Fruit fly (Drosophila melanogaster) whole organism, embryonic: ENCODE measurements around the gene CG3040.
A peak's percentile ranks its signal among the peaks of the same experiment; 100 is the strongest.

Source experiments
- Bteb2 ChIP-seq: fragments of 200-800 bp; sonication (Bioruptor generic); optimal IDR thresholded peaks from 2 replicates; lab custom pipeline; 2016; ENCODE audit warnings: missing biosample characterization, missing genetic modification characterization
- CG10366 ChIP-seq: fragments of 200-800 bp; sonication (Bioruptor generic); IDR thresholded peaks from 2 replicates; pipeline ENCODE4 v1.3.6; 2022; ENCODE audit warnings: missing biosample characterization, missing genetic modification characterization
- CG10462 ChIP-seq: fragments of 200-800 bp; sonication (Bioruptor generic); optimal IDR thresholded peaks from 2 replicates; lab custom pipeline; 2016; ENCODE audit warnings: missing biosample characterization, missing genetic modification characterization
- CG12155 ChIP-seq: fragments of 200-800 bp; sonication (Bioruptor generic); optimal IDR thresholded peaks from 3 replicates; lab custom pipeline; 2016; ENCODE audit warnings: missing biosample characterization, missing genetic modification characterization
- CG13424 ChIP-seq: fragments of 200-800 bp; sonication (Bioruptor generic); optimal IDR thresholded peaks from 2 replicates; lab custom pipeline; 2019; ENCODE audit warnings: missing biosample characterization, mild to moderate bottlenecking, missing genetic modification characterization, moderate library complexity
- CG15514 ChIP-seq: fragments of 200-800 bp; sonication (Bioruptor generic); optimal IDR thresholded peaks from 3 replicates; lab custom pipeline; 2017; ENCODE audit warnings: missing biosample characterization, missing genetic modification characterization, mild to moderate bottlenecking, moderate library complexity, missing genetic modification reagents
- CG17186 ChIP-seq: fragments of 200-800 bp; sonication (Bioruptor generic); optimal IDR thresholded peaks from 3 replicates; lab custom pipeline; 2017; ENCODE audit warnings: missing biosample characterization, missing genetic modification reagents, missing genetic modification characterization
- CG17359 ChIP-seq: fragments of 200-800 bp; sonication (Bioruptor generic); optimal IDR thresholded peaks from 3 replicates; lab custom pipeline; 2018; ENCODE audit warnings: missing biosample characterization, mild to moderate bottlenecking, missing genetic modification characterization, moderate library complexity
- CG17385 ChIP-seq: fragments of 200-800 bp; sonication (Bioruptor generic); optimal IDR thresholded peaks from 3 replicates; lab custom pipeline; 2018; ENCODE audit warnings: missing biosample characterization, mild to moderate bottlenecking, missing genetic modification characterization
- CG18262 ChIP-seq: fragments of 200-800 bp; optimal IDR thresholded peaks from 3 replicates; lab custom pipeline; 2019; ENCODE audit warnings: missing biosample characterization, mild to moderate bottlenecking, missing genetic modification characterization, moderate library complexity
- CG2678 ChIP-seq: fragments of 200-800 bp; sonication (Bioruptor generic); optimal IDR thresholded peaks from 3 replicates; lab custom pipeline; 2019; ENCODE audit warnings: missing biosample characterization, mild to moderate bottlenecking, missing genetic modification characterization, moderate library complexity
- CG33557 ChIP-seq: fragments of 200-800 bp; sonication (Bioruptor generic); optimal IDR thresholded peaks from 2 replicates; lab custom pipeline; 2019; ENCODE audit warnings: missing biosample characterization, mild to moderate bottlenecking, missing genetic modification characterization, moderate library complexity
- CG4282 ChIP-seq: fragments of 200-800 bp; sonication (Bioruptor generic); optimal IDR thresholded peaks from 2 replicates; lab custom pipeline; 2016; ENCODE audit warnings: missing biosample characterization, missing genetic modification characterization
- CG6272 ChIP-seq: fragments of 200-800 bp; sonication (Bioruptor generic); IDR thresholded peaks from 2 replicates; pipeline ENCODE4 v1.3.6; 2022; ENCODE audit warnings: missing biosample characterization, missing genetic modification characterization
- CG7271 ChIP-seq: fragments of 200-800 bp; sonication (Bioruptor generic); optimal IDR thresholded peaks from 2 replicates; lab custom pipeline; 2018; ENCODE audit warnings: missing biosample characterization, mild to moderate bottlenecking, missing genetic modification characterization, moderate library complexity
- CG7963 ChIP-seq: fragments of 200-800 bp; sonication (Bioruptor generic); IDR thresholded peaks from 3 replicates; pipeline ENCODE4 v1.3.6; 2022; ENCODE audit warnings: missing biosample characterization, missing genetic modification characterization; ENCODE audit not compliant: partially characterized antibody
- CG8388 ChIP-seq: fragments of 200-800 bp; sonication (Bioruptor generic); optimal IDR thresholded peaks from 2 replicates; lab custom pipeline; 2019; ENCODE audit warnings: missing biosample characterization, mild to moderate bottlenecking, missing genetic modification characterization, moderate library complexity
- Dref ChIP-seq: fragments of 200-800 bp; sonication (Bioruptor generic); IDR thresholded peaks from 2 replicates; pipeline ENCODE4 v1.3.6; 2022; ENCODE audit warnings: missing biosample characterization, missing genetic modification characterization
- E2f2 ChIP-seq: fragments of 200-800 bp; sonication (Bioruptor generic); IDR thresholded peaks from 2 replicates; pipeline ENCODE4 v1.3.6; 2022; ENCODE audit warnings: missing biosample characterization, missing genetic modification characterization
- HLHmδ ChIP-seq: fragments of 200-800 bp; sonication (Bioruptor generic); optimal IDR thresholded peaks from 2 replicates; lab custom pipeline; 2018; ENCODE audit warnings: missing biosample characterization, mild to moderate bottlenecking, missing genetic modification characterization, moderate library complexity
- Hey ChIP-seq: fragments of 200-800 bp; sonication (Bioruptor generic); optimal IDR thresholded peaks from 3 replicates; lab custom pipeline; 2018; ENCODE audit warnings: missing biosample characterization, mild to moderate bottlenecking, missing genetic modification characterization
- Hsf ChIP-seq: fragments of 200-800 bp; sonication (Bioruptor generic); optimal IDR thresholded peaks from 3 replicates; lab custom pipeline; 2016; ENCODE audit warnings: missing biosample characterization, missing genetic modification characterization
- Lim3 ChIP-seq: fragments of 200-800 bp; sonication (Bioruptor generic); IDR thresholded peaks from 2 replicates; pipeline ENCODE4 v1.3.6; 2022; ENCODE audit warnings: missing biosample characterization, missing genetic modification characterization
- Myb ChIP-seq: fragments of 200-800 bp; sonication (Bioruptor generic); optimal IDR thresholded peaks from 2 replicates; lab custom pipeline; 2016; ENCODE audit warnings: missing biosample characterization, missing genetic modification characterization
- NC2β ChIP-seq: fragments of 200-800 bp; sonication (Bioruptor generic); optimal IDR thresholded peaks from 2 replicates; lab custom pipeline; 2016; ENCODE audit warnings: missing biosample characterization, missing genetic modification characterization
- Optix ChIP-seq: fragments of 200-800 bp; sonication (Bioruptor generic); IDR thresholded peaks from 3 replicates; pipeline ENCODE4 v1.3.6; 2022; ENCODE audit warnings: missing biosample characterization, missing genetic modification characterization
- PHDP ChIP-seq: fragments of 200-800 bp; sonication (Bioruptor generic); optimal IDR thresholded peaks from 3 replicates; lab custom pipeline; 2018; ENCODE audit warnings: missing biosample characterization, mild to moderate bottlenecking, missing genetic modification characterization, moderate library complexity
- Sox102F ChIP-seq: fragments of 200-800 bp; sonication (Bioruptor generic); optimal IDR thresholded peaks from 2 replicates; lab custom pipeline; 2018; ENCODE audit warnings: missing biosample characterization, mild to moderate bottlenecking, missing genetic modification characterization, moderate library complexity
- Taf1 ChIP-seq: fragments of 200-800 bp; sonication (Bioruptor generic); IDR thresholded peaks from 2 replicates; pipeline ENCODE4 v1.3.6; 2022; ENCODE audit warnings: missing biosample characterization, missing genetic modification characterization
- aop ChIP-seq: fragments of 200-800 bp; sonication (Bioruptor generic); IDR thresholded peaks from 2 replicates; pipeline ENCODE4 v1.3.6; 2022; ENCODE audit warnings: missing biosample characterization, missing genetic modification characterization
- chn ChIP-seq: fragments of 200-800 bp; sonication (Bioruptor generic); optimal IDR thresholded peaks from 2 replicates; lab custom pipeline; 2016; ENCODE audit warnings: missing biosample characterization, missing genetic modification characterization
- crol ChIP-seq: fragments of 200-800 bp; sonication (Bioruptor generic); IDR thresholded peaks from 2 replicates; pipeline ENCODE4 v1.3.6; 2022; ENCODE audit warnings: missing biosample characterization, missing genetic modification characterization
- cwo ChIP-seq: fragments of 200-800 bp; sonication (Bioruptor generic); optimal IDR thresholded peaks from 3 replicates; lab custom pipeline; 2017; ENCODE audit warnings: missing biosample characterization, missing genetic modification characterization, mild to moderate bottlenecking, moderate library complexity, missing genetic modification reagents
- dm ChIP-seq: fragments of 200-800 bp; sonication (Bioruptor generic); optimal IDR thresholded peaks from 3 replicates; lab custom pipeline; 2016; ENCODE audit warnings: missing biosample characterization, missing genetic modification characterization
- dpn ChIP-seq, 2 experiments: fragments of 200-800 bp; sonication (Bioruptor generic); optimal IDR thresholded peaks; 3 replicates each; lab custom pipeline; 2016; ENCODE audit warnings: missing biosample characterization in 2 of 2, missing genetic modification characterization in 2 of 2
- gce ChIP-seq: fragments of 200-800 bp; sonication (Bioruptor generic); IDR thresholded peaks from 3 replicates; pipeline ENCODE4 v1.3.6; 2022; ENCODE audit warnings: missing biosample characterization, missing genetic modification characterization
- gcm2 ChIP-seq: fragments of 200-800 bp; sonication (Bioruptor generic); optimal IDR thresholded peaks from 2 replicates; lab custom pipeline; 2016; ENCODE audit warnings: missing biosample characterization, missing genetic modification characterization
- gfzf ChIP-seq: fragments of 200-800 bp; sonication (Bioruptor generic); optimal IDR thresholded peaks from 2 replicates; lab custom pipeline; 2016; ENCODE audit warnings: missing biosample characterization, mild to moderate bottlenecking, missing genetic modification characterization, moderate library complexity
- grau ChIP-seq: fragments of 200-800 bp; optimal IDR thresholded peaks from 3 replicates; lab custom pipeline; 2019; ENCODE audit warnings: missing biosample characterization, mild to moderate bottlenecking, missing genetic modification characterization, moderate library complexity
- hb ChIP-seq: fragments of 200-800 bp; sonication (Bioruptor generic); IDR thresholded peaks from 3 replicates; pipeline ENCODE4 v1.3.6; 2022; ENCODE audit warnings: missing biosample characterization, missing genetic modification characterization; ENCODE audit not compliant: partially characterized antibody
- jigr1 ChIP-seq: fragments of 200-800 bp; sonication (Bioruptor generic); IDR thresholded peaks from 3 replicates; pipeline ENCODE4 v1.3.6; 2022; ENCODE audit warnings: missing biosample characterization, missing genetic modification characterization
- ken ChIP-seq: fragments of 200-800 bp; sonication (Bioruptor generic); IDR thresholded peaks from 3 replicates; pipeline ENCODE4 v1.3.6; 2022; ENCODE audit warnings: missing biosample characterization, missing genetic modification characterization
- otp ChIP-seq: fragments of 200-800 bp; sonication (Bioruptor generic); IDR thresholded peaks from 3 replicates; pipeline ENCODE4, ENCODE4 v1.3.6; 2022; ENCODE audit warnings: missing biosample characterization, missing genetic modification characterization
- pzg ChIP-seq: fragments of 200-800 bp; sonication (Bioruptor generic); optimal IDR thresholded peaks from 3 replicates; lab custom pipeline; 2018; ENCODE audit warnings: missing biosample characterization, mild to moderate bottlenecking, missing genetic modification characterization, moderate library complexity
- shn ChIP-seq: fragments of 200-800 bp; sonication (Bioruptor generic); optimal IDR thresholded peaks from 3 replicates; lab custom pipeline; 2016; ENCODE audit warnings: missing biosample characterization, missing genetic modification characterization
- tin ChIP-seq: fragments of 200-800 bp; sonication (Bioruptor generic); optimal IDR thresholded peaks from 3 replicates; lab custom pipeline; 2016; ENCODE audit warnings: missing biosample characterization, missing genetic modification characterization
- tll ChIP-seq, 2 experiments: fragments of 200-800 bp in 1 of 2; fragments of >200 bp in 1 of 2; sonication (Bioruptor generic) in 1 of 2; optimal IDR thresholded peaks; 2 replicates each; lab custom pipeline; 2017 to 2019; ENCODE audit warnings: missing biosample characterization in 2 of 2, missing genetic modification characterization in 2 of 2, mild to moderate bottlenecking in 1 of 2, moderate library complexity in 1 of 2
- tup ChIP-seq: fragments of 200-800 bp; sonication (Bioruptor generic); optimal IDR thresholded peaks from 2 replicates; lab custom pipeline; 2016; ENCODE audit warnings: missing biosample characterization, mild to moderate bottlenecking, missing genetic modification characterization, moderate library complexity
- usp ChIP-seq: fragments of >200 bp; optimal IDR thresholded peaks from 2 replicates; lab custom pipeline; 2017; ENCODE audit warnings: missing biosample characterization, missing genetic modification characterization
- wek ChIP-seq: fragments of 200-800 bp; sonication (Bioruptor generic); optimal IDR thresholded peaks from 3 replicates; lab custom pipeline; 2018; ENCODE audit warnings: missing biosample characterization, mild to moderate bottlenecking, missing genetic modification characterization, moderate library complexity

CG3040 gene

DNA sequence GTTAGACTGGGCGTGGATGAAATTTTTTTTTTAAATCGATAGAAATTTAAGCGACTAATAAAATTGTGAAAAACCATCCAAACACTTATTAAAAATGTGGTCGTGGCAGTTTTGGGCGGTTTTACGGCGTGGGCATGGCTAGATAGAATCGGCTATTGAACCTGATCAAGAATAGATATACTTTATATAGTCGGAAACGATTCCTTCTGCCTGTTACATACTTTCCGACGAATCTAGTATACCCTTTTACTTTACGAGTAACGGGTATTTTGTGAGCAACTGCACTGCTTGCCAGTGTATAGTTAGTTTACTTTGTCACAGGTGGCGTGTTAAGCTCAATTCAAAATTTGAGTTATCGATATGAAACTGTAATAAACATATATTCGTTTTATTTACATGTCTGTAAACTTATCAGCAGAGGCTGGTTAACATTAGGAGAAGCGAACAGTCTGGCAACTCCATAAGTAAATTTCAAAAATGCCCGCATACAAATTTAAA lies 41.8 kb upstream of the CG3040 start (continued):
- TF ChIP-seq CG33557 (no peak), CG17359 (tag; lab: Kevin White, UChicago) (peak; percentile 34), Hey (tag; lab: Kevin White, UChicago) (no peak), E2f2 (GFP tag; lab: Robert Waterston, UW) (peak; percentile 94), cwo (GFP tag; lab: Kevin White, UChicago) (peak; percentile 17), Taf1 (GFP tag; lab: Robert Waterston, UW) (peak; percentile 15; the same call in 1 of the 2 replicates), CG15514 (peak; percentile 46), shn (peak; percentile 23), tup (GFP tag; lab: Kevin White, UChicago) (no peak), PHDP (peak; percentile 35), CG10462 (GFP tag; lab: Kevin White, UChicago) (no peak), CG17186 (peak; percentile 63), wek (GFP tag; lab: Kevin White, UChicago) (no peak), tin (GFP tag; lab: Kevin White, UChicago) (peak; percentile 41), Sox102F (GFP tag; lab: Kevin White, UChicago) (peak; percentile 36), dm (GFP tag; lab: Kevin White, UChicago) (no peak), Lim3 (GFP tag; lab: Robert Waterston, UW) (no peak), jigr1 (GFP tag; lab: Robert Waterston, UW) (no peak), CG4282 (GFP tag; lab: Kevin White, UChicago) (no peak), grau (peak; percentile 40), CG6272 (GFP tag; lab: Robert Waterston, UW) (peak; percentile 31; the same call in 1 of the 2 replicates), ken (GFP tag; lab: Robert Waterston, UW) (0 out of 3 replicates have a peak, but pooled peaks have one; percentile 6), hb (GFP tag; lab: Robert Waterston, UW) (no peak), Myb (GFP tag; lab: Kevin White, UChicago) (peak; percentile 79), Optix (GFP tag; lab: Robert Waterston, UW) (no peak), gfzf (GFP tag; lab: Kevin White, UChicago) (peak; percentile 27), CG18262 (tag; lab: Kevin White, UChicago) (peak; percentile 38), tll (GFP tag; optimal IDR thresholded peaks at IDR 0.05; lab: Kevin White, UChicago) (no peak), CG7271 (tag; lab: Kevin White, UChicago) (no peak), CG12155 (GFP tag; lab: Kevin White, UChicago) (peak; percentile 25), crol (GFP tag; lab: Robert Waterston, UW) (no peak), pzg (peak; percentile 80), gce (GFP tag; lab: Robert Waterston, UW) (no peak), gcm2 (GFP tag; lab: Kevin White, UChicago) (no peak), HLHmδ (GFP tag; lab: Kevin White, UChicago) (no peak), Bteb2 (GFP tag; lab: Kevin White, UChicago) (no peak), aop (GFP tag; lab: Robert Waterston, UW) (no peak), CG8388 (GFP tag; lab: Kevin White, UChicago) (peak; percentile 39), CG2678 (tag; lab: Kevin White, UChicago) (peak; percentile 62), Dref (GFP tag; lab: Robert Waterston, UW) (peak; percentile 77), CG13424 (tag; lab: Kevin White, UChicago) (peak; percentile 39), CG10366 (GFP tag; lab: Robert Waterston, UW) (peak; percentile 10; the same call in 1 of the 2 replicates), dpn (GFP tag; optimal IDR thresholded peaks at IDR 0.05; lab: Kevin White, UChicago) (peak; percentile 47 to 79), CG7963 (GFP tag; lab: Robert Waterston, UW) (peak; percentile 46; the same call in 1 of the 3 replicates), chn (GFP tag; lab: Kevin White, UChicago) (peak; percentile 31), NC2β (GFP tag; lab: Kevin White, UChicago) (peak; percentile 10), Hsf (peak; percentile 55), otp (GFP tag; lab: Robert Waterston, UW) (no peak), CG17385 (GFP tag; lab: Kevin White, UChicago) (peak; percentile 5), usp (GFP tag; lab: Kevin White, UChicago) (no peak)
